Worm (Caenorhabditis elegans): ENCODE results near the gene F21H7.12.

ce11 chrV:16204888-16205287, 25.1 kb upstream of the F21H7.12 start, which contains the start of gene irld-26:
- TF ChIP-seq unc-62 (GFP tag; optimal IDR thresholded peaks at IDR 0.05 in 1 of 2) = peak in 1 of 2 experiments; percentile 13
- TF ChIP-seq unc-62 (tag; optimal IDR thresholded peaks at IDR 0.05) = no peak
- no peak for TF ChIP-seq ceh-28 (tag; optimal IDR thresholded peaks at IDR 0.05)
- TF ChIP-seq vab-7 (GFP tag; IDR thresholded peaks at IDR 0.05) = no peak
- TF ChIP-seq pha-4 (GFP tag; IDR thresholded peaks at IDR 0.05) = no peak
- TF ChIP-seq pha-4 (tag; optimal IDR thresholded peaks at IDR 0.05) = no peak
- no peak for TF ChIP-seq lin-39 (tag; optimal IDR thresholded peaks at IDR 0.05)
- TF ChIP-seq nhr-237 (tag; optimal IDR thresholded peaks at IDR 0.05) = no peak
- no peak for TF ChIP-seq nhr-111 (GFP tag; optimal IDR thresholded peaks at IDR 0.05)
- TF ChIP-seq fkh-10 (GFP tag; optimal IDR thresholded peaks at IDR 0.05) = no peak
- TF ChIP-seq rbr-2 (tag; optimal IDR thresholded peaks at IDR 0.05) = no peak
- no peak for TF ChIP-seq lir-3 (tag; optimal IDR thresholded peaks at IDR 0.05)
- TF ChIP-seq ztf-11 (tag; optimal IDR thresholded peaks at IDR 0.05) = no peak
- TF ChIP-seq lsy-2 (tag; optimal IDR thresholded peaks at IDR 0.05) = no peak
- no peak for TF ChIP-seq aha-1 (tag)
- TF ChIP-seq lin-15B (tag; optimal IDR thresholded peaks at IDR 0.05) = no peak

All from whole organism, L4 larva.